Fruit fly (Drosophila melanogaster) whole organism, embryonic: ENCODE results near the gene Spc105R.

ENCODE experiments used
- Abd-B ChIP-seq: fragments of 200-800 bp; sonication (Bioruptor generic); optimal IDR thresholded peaks from 2 replicates; lab custom pipeline; 2018; ENCODE audit warnings: missing biosample characterization, mild to moderate bottlenecking, missing genetic modification characterization, moderate library complexity
- Adf1 ChIP-seq: fragments of 200-800 bp; sonication (Bioruptor generic); IDR thresholded peaks from 2 replicates; pipeline ENCODE4 v1.3.6; 2022; ENCODE audit warnings: missing biosample characterization, missing genetic modification characterization
- Atf-2 ChIP-seq: fragments of 200-800 bp; sonication (Bioruptor generic); optimal IDR thresholded peaks from 2 replicates; lab custom pipeline; 2016; ENCODE audit warnings: missing biosample characterization, missing genetic modification characterization
- C15 ChIP-seq: fragments of 200-800 bp; sonication (Bioruptor generic); IDR thresholded peaks from 3 replicates; pipeline ENCODE4 v1.3.6; 2022; ENCODE audit warnings: missing biosample characterization, missing genetic modification characterization
- CG10543 ChIP-seq: fragments of 200-800 bp; sonication (Bioruptor generic); optimal IDR thresholded peaks from 3 replicates; lab custom pipeline; 2017; ENCODE audit warnings: missing biosample characterization, mild to moderate bottlenecking, missing genetic modification characterization, moderate library complexity
- CG10959 ChIP-seq: fragments of 200-800 bp; sonication (Bioruptor generic); IDR thresholded peaks from 2 replicates; pipeline ENCODE4 v1.3.6; 2022; ENCODE audit warnings: missing biosample characterization, missing genetic modification characterization
- CG12236 ChIP-seq: fragments of 200-800 bp; sonication (Bioruptor generic); optimal IDR thresholded peaks from 2 replicates; lab custom pipeline; 2016; ENCODE audit warnings: missing biosample characterization, missing genetic modification characterization
- CG18011 ChIP-seq: fragments of 200-800 bp; sonication (Bioruptor generic); optimal IDR thresholded peaks from 2 replicates; lab custom pipeline; 2017; ENCODE audit warnings: missing biosample characterization, missing genetic modification characterization, mild to moderate bottlenecking, moderate library complexity, missing genotype
- CG18599 ChIP-seq: fragments of 200-800 bp; sonication (Bioruptor generic); optimal IDR thresholded peaks from 3 replicates; lab custom pipeline; 2017; ENCODE audit warnings: missing biosample characterization, missing genetic modification characterization, mild to moderate bottlenecking, moderate library complexity, missing genetic modification reagents
- CG4820 ChIP-seq: fragments of 200-800 bp; sonication (Bioruptor generic); optimal IDR thresholded peaks from 3 replicates; lab custom pipeline; 2016; ENCODE audit warnings: missing biosample characterization, missing genetic modification characterization
- CG6654 ChIP-seq: fragments of 200-800 bp; sonication (Bioruptor generic); optimal IDR thresholded peaks from 2 replicates; lab custom pipeline; 2017; ENCODE audit warnings: missing biosample characterization, mild to moderate bottlenecking, missing genetic modification characterization
- CG8290 ChIP-seq, 3 experiments: fragments of 200-800 bp; sonication (Bioruptor generic); optimal IDR thresholded peaks; 2 replicates each; lab custom pipeline; 2016 to 2019; ENCODE audit warnings: missing biosample characterization in 3 of 3, missing genetic modification characterization in 3 of 3, mild to moderate bottlenecking in 2 of 3, moderate library complexity in 1 of 3
- CG8359 ChIP-seq: fragments of 200-800 bp; sonication (Bioruptor generic); optimal IDR thresholded peaks from 2 replicates; lab custom pipeline; 2017; ENCODE audit warnings: missing biosample characterization, mild to moderate bottlenecking, missing genetic modification characterization, borderline replicate concordance
- CG8478 ChIP-seq: fragments of >200 bp; optimal IDR thresholded peaks from 2 replicates; lab custom pipeline; 2018
- CG9437 ChIP-seq: fragments of 200-800 bp; sonication (Bioruptor generic); optimal IDR thresholded peaks from 2 replicates; lab custom pipeline; 2018; ENCODE audit warnings: missing biosample characterization, mild to moderate bottlenecking, missing genetic modification characterization
- CG9817 ChIP-seq: fragments of 200-800 bp; sonication (Bioruptor generic); optimal IDR thresholded peaks from 2 replicates; lab custom pipeline; 2018; ENCODE audit warnings: missing biosample characterization, mild to moderate bottlenecking, missing genetic modification characterization, moderate library complexity
- CG9932 ChIP-seq: fragments of 200-800 bp; sonication (Bioruptor generic); IDR thresholded peaks from 2 replicates; pipeline ENCODE4 v1.3.6; 2022; ENCODE audit warnings: missing biosample characterization, missing genetic modification characterization
- Dad ChIP-seq: fragments of 200-800 bp; sonication (Bioruptor generic); optimal IDR thresholded peaks from 3 replicates; lab custom pipeline; 2016; ENCODE audit warnings: missing biosample characterization, missing genetic modification characterization
- Deaf1 ChIP-seq: fragments of 200-800 bp; optimal IDR thresholded peaks from 3 replicates; lab custom pipeline; 2019; ENCODE audit warnings: missing biosample characterization, mild to moderate bottlenecking, missing genetic modification characterization, moderate library complexity
- Hey ChIP-seq: fragments of 200-800 bp; sonication (Bioruptor generic); optimal IDR thresholded peaks from 3 replicates; lab custom pipeline; 2018; ENCODE audit warnings: missing biosample characterization, mild to moderate bottlenecking, missing genetic modification characterization
- Hmx ChIP-seq: fragments of 200-800 bp; sonication (Bioruptor generic); optimal IDR thresholded peaks from 2 replicates; lab custom pipeline; 2016; ENCODE audit warnings: missing biosample characterization, missing genetic modification characterization
- Jarid2 ChIP-seq: fragments of 200-800 bp; sonication (Bioruptor generic); optimal IDR thresholded peaks from 3 replicates; lab custom pipeline; 2017; ENCODE audit warnings: mild to moderate bottlenecking, missing biosample characterization, missing genetic modification reagents, missing genetic modification characterization
- Kr ChIP-seq: fragments of 200-800 bp; sonication (Bioruptor generic); optimal IDR thresholded peaks from 2 replicates; lab custom pipeline; 2017; ENCODE audit warnings: missing biosample characterization, mild to moderate bottlenecking, missing genetic modification characterization
- Med ChIP-seq: fragments of 200-800 bp; sonication (Bioruptor generic); peaks from one replicate; lab custom pipeline; 2016; ENCODE audit warnings: missing biosample characterization, missing genetic modification characterization, mild to moderate bottlenecking, inconsistent platforms, moderate library complexity
- NFAT ChIP-seq: fragments of 200-800 bp; sonication (Bioruptor generic); IDR thresholded peaks from 2 replicates; pipeline ENCODE4 v1.3.6; 2022; ENCODE audit warnings: missing biosample characterization, missing genetic modification characterization
- NfI ChIP-seq: fragments of 200-800 bp; sonication (Bioruptor generic); optimal IDR thresholded peaks from 3 replicates; lab custom pipeline; 2018; ENCODE audit warnings: missing biosample characterization, mild to moderate bottlenecking, missing genetic modification characterization, moderate library complexity
- Oli ChIP-seq: fragments of 200-800 bp; sonication (Bioruptor generic); optimal IDR thresholded peaks from 2 replicates; lab custom pipeline; 2018; ENCODE audit warnings: missing biosample characterization, mild to moderate bottlenecking, missing genetic modification characterization, moderate library complexity
- Pdp1 ChIP-seq, 2 experiments: fragments of 200-800 bp; sonication (Bioruptor generic); optimal IDR thresholded peaks; 3 replicates each; lab custom pipeline; 2016; ENCODE audit warnings: missing biosample characterization in 2 of 2, missing genetic modification characterization in 2 of 2, mild to moderate bottlenecking in 1 of 2, moderate library complexity in 1 of 2
- Six4 ChIP-seq: fragments of 200-800 bp; sonication (Bioruptor generic); optimal IDR thresholded peaks from 2 replicates; lab custom pipeline; 2016; ENCODE audit warnings: missing biosample characterization, missing genetic modification characterization
- Vsx1 ChIP-seq: fragments of 200-800 bp; sonication (Bioruptor generic); optimal IDR thresholded peaks from 2 replicates; lab custom pipeline; 2017; ENCODE audit warnings: missing biosample characterization, mild to moderate bottlenecking, missing genetic modification characterization, missing genetic modification reagents
- YL-1 ChIP-seq: fragments of 200-800 bp; sonication (Bioruptor generic); optimal IDR thresholded peaks from 3 replicates; lab custom pipeline; 2017; ENCODE audit warnings: missing biosample characterization, mild to moderate bottlenecking, missing genetic modification characterization
- amos ChIP-seq: fragments of 200-800 bp; sonication (Bioruptor generic); IDR thresholded peaks from 2 replicates; pipeline ENCODE4 v1.3.6; 2022; ENCODE audit warnings: missing biosample characterization, missing genetic modification characterization; ENCODE audit not compliant: partially characterized antibody
- cato ChIP-seq: fragments of 200-800 bp; sonication (Bioruptor generic); optimal IDR thresholded peaks from 2 replicates; lab custom pipeline; 2016; ENCODE audit warnings: missing biosample characterization, missing genetic modification characterization, borderline replicate concordance
- cg ChIP-seq: fragments of 200-800 bp; sonication (Bioruptor generic); optimal IDR thresholded peaks from 3 replicates; lab custom pipeline; 2019; ENCODE audit warnings: missing biosample characterization, mild to moderate bottlenecking, missing genetic modification characterization, moderate library complexity
- chinmo ChIP-seq: fragments of 200-800 bp; sonication (Bioruptor generic); IDR thresholded peaks from 4 replicates; pipeline ENCODE4 v1.3.6; 2022; ENCODE audit warnings: missing biosample characterization, missing genetic modification characterization; ENCODE audit not compliant: partially characterized antibody
- da ChIP-seq: fragments of 200-800 bp; sonication (Bioruptor generic); optimal IDR thresholded peaks from 2 replicates; lab custom pipeline; 2016; ENCODE audit warnings: missing biosample characterization, missing genetic modification characterization
- dimm ChIP-seq: fragments of 200-800 bp; sonication (Bioruptor generic); IDR thresholded peaks from 2 replicates; pipeline ENCODE4 v1.3.6; 2022; ENCODE audit warnings: missing biosample characterization, missing genetic modification characterization
- exex ChIP-seq: fragments of 200-800 bp; sonication (Bioruptor generic); optimal IDR thresholded peaks from 4 replicates; lab custom pipeline; 2018; ENCODE audit warnings: missing biosample characterization, mild to moderate bottlenecking, missing genetic modification characterization, moderate library complexity
- fd102C ChIP-seq: fragments of 200-800 bp; sonication (Bioruptor generic); optimal IDR thresholded peaks from 2 replicates; lab custom pipeline; 2018; ENCODE audit warnings: missing biosample characterization, mild to moderate bottlenecking, missing genetic modification characterization, moderate library complexity
- gro ChIP-seq: fragments of 200-800 bp; sonication (Bioruptor generic); optimal IDR thresholded peaks from 2 replicates; lab custom pipeline; 2016; ENCODE audit warnings: missing biosample characterization, missing genetic modification characterization
- nmo ChIP-seq: fragments of 200-800 bp; sonication (Bioruptor generic); optimal IDR thresholded peaks from 2 replicates; lab custom pipeline; 2018; ENCODE audit warnings: missing biosample characterization, mild to moderate bottlenecking, missing genetic modification characterization, moderate library complexity
- pb ChIP-seq: fragments of 200-800 bp; sonication (Bioruptor generic); optimal IDR thresholded peaks from 3 replicates; lab custom pipeline; 2016; ENCODE audit warnings: missing biosample characterization, missing genetic modification characterization
- schlank ChIP-seq: fragments of 200-800 bp; sonication (Bioruptor generic); optimal IDR thresholded peaks from 2 replicates; lab custom pipeline; 2018; ENCODE audit warnings: missing biosample characterization, mild to moderate bottlenecking, missing genetic modification characterization
- sd ChIP-seq: fragments of 200-800 bp; sonication (Bioruptor generic); optimal IDR thresholded peaks from 3 replicates; lab custom pipeline; 2018; ENCODE audit warnings: missing biosample characterization, mild to moderate bottlenecking, missing genetic modification characterization, moderate library complexity
- sens-2 ChIP-seq: fragments of 200-800 bp; sonication (Bioruptor generic); IDR thresholded peaks from 2 replicates; pipeline ENCODE4 v1.3.6; 2022; ENCODE audit warnings: missing biosample characterization, missing genetic modification characterization
- sima ChIP-seq: fragments of 200-800 bp; sonication (Bioruptor generic); optimal IDR thresholded peaks from 2 replicates; lab custom pipeline; 2016; ENCODE audit warnings: missing biosample characterization, missing genetic modification characterization
- sug ChIP-seq: fragments of 200-800 bp; optimal IDR thresholded peaks from 2 replicates; lab custom pipeline; 2019; ENCODE audit warnings: missing biosample characterization, mild to moderate bottlenecking, missing genetic modification characterization, moderate library complexity
- vvl ChIP-seq: fragments of 200-800 bp; sonication (Bioruptor generic); IDR thresholded peaks from 2 replicates; pipeline ENCODE4 v1.3.6; 2022; ENCODE audit warnings: missing biosample characterization, missing genetic modification characterization

The Spc105R gene

DNA sequence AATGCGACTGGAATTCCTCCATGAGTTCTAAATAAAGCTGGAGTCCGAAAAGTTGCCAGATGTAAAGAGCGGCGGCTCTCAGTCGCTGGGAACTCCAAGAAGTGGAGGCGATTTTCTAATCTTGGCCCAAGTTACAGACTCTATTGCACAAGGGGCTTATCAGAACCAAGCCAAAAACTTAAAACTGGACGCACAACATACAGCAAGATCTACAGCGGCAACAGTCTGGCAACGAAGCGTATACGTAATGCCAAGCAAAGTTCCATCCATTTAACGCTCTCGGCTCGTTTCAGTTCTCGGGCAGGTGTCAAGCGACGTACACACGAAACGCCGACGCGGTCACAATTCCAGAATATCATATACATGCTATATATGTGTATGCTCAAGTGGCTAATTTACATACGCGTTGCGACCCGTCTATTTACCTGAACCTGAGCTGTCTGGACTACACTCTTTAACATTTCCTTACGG lies 37.7 kb downstream of the Spc105R start:
- no peak for TF ChIP-seq gro (GFP tag; lab: Kevin White, UChicago)
- TF ChIP-seq CG18011 (GFP tag; lab: Kevin White, UChicago): no peak
- TF ChIP-seq Hey: no peak
- peak; percentile 57; the same call in 1 of the 4 replicates for TF ChIP-seq chinmo (GFP tag; lab: Robert Waterston, UW)
- TF ChIP-seq sd (tag; lab: Kevin White, UChicago): peak; percentile 37
- TF ChIP-seq CG8290 (GFP tag; optimal IDR thresholded peaks at IDR 0.05; lab: Kevin White, UChicago): no peak
- TF ChIP-seq CG8290 (tag; optimal IDR thresholded peaks at IDR 0.05; lab: Kevin White, UChicago): peak in 1 of 2 experiments; percentile 1
- TF ChIP-seq Kr (GFP tag; lab: Kevin White, UChicago): no peak
- no peak for TF ChIP-seq Dad (GFP tag; lab: Kevin White, UChicago)
- TF ChIP-seq amos (GFP tag; lab: Robert Waterston, UW): peak; percentile 29; the same call in 1 of the 2 replicates
- TF ChIP-seq Jarid2 (GFP tag; lab: Kevin White, UChicago): peak; percentile 42
- peak; percentile 30; the same call in 1 of the 2 replicates for TF ChIP-seq vvl
- TF ChIP-seq Med (GFP tag; lab: Kevin White, UChicago): peak; percentile 15
- no peak for TF ChIP-seq Hmx (GFP tag; lab: Kevin White, UChicago)
- TF ChIP-seq Deaf1 (tag; lab: Kevin White, UChicago): peak; percentile 70
- TF ChIP-seq exex (tag; lab: Kevin White, UChicago): peak; percentile 66
- TF ChIP-seq sima (GFP tag; lab: Kevin White, UChicago): no peak
- TF ChIP-seq Vsx1 (GFP tag; lab: Kevin White, UChicago): peak; percentile 24
- TF ChIP-seq C15 (GFP tag; lab: Robert Waterston, UW): no peak
- TF ChIP-seq sug (tag; lab: Kevin White, UChicago): peak; percentile 55
- TF ChIP-seq CG18599 (GFP tag; lab: Kevin White, UChicago): peak; percentile 17
- TF ChIP-seq CG9437 (GFP tag; lab: Kevin White, UChicago): peak; percentile 29
- TF ChIP-seq NFAT (GFP tag; lab: Robert Waterston, UW): peak; percentile 14; the same call in 1 of the 2 replicates
- peak in 1 of 2 experiments; percentile 89 for TF ChIP-seq Pdp1 (GFP tag; optimal IDR thresholded peaks at IDR 0.05; lab: Kevin White, UChicago)
- peak; percentile 38 for TF ChIP-seq CG10543 (GFP tag; lab: Kevin White, UChicago)
- 0 out of 2 replicates have a peak, but pooled peaks have one; percentile 4 for TF ChIP-seq Adf1
- TF ChIP-seq, all 482 proteins: peak for 17

DNA sequence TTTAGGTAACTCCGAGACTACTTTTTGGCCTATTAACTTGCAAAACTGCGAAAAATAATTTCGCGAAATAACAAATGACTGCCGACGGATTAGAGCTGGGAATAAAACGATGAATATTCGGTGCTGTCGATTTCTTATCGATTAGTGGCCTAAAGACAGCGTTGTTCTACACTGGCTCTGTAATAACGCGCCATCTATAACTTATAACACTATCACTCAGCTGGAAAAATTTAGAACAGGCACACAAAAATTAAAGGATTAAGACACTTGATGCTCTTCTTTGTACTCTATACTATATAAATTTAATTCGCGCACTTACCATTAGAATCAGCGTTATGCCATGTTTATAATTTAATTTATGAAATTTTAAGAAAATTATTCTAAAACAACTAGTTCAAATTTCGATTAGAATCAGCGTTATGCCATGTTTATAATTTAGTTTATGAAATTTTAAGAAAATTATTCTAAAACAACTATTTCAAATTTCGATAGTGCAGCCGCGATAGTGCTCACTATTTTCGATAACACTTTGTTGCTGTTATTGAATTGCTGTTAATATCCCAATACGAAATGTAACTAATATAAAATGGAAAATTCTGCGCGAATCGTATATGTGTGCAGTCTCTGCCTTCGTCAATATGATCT lies 41.4 kb downstream of the Spc105R start, which contains the start of the genes CSN3 and CG11456:
Gene CSN3, minus strand, starts transcription at position 112 of the 645 bp plus-strand sequence.
Gene CG11456, plus strand, starts transcription at position 523 of the 645 bp plus-strand sequence.
- TF ChIP-seq CG4820 (GFP tag; lab: Kevin White, UChicago): peak; percentile 34
- no peak for TF ChIP-seq Abd-B
- TF ChIP-seq Oli (tag; lab: Kevin White, UChicago): no peak
- TF ChIP-seq nmo (GFP tag; lab: Kevin White, UChicago): peak; percentile 52
- no peak for TF ChIP-seq sens-2 (GFP tag; lab: Robert Waterston, UW)
- no peak for TF ChIP-seq CG12236
- TF ChIP-seq NfI: peak; percentile 57
- TF ChIP-seq cg (GFP tag; lab: Kevin White, UChicago): no peak
- no peak for TF ChIP-seq fd102C (GFP tag; lab: Kevin White, UChicago)
- TF ChIP-seq CG6654 (GFP tag; lab: Kevin White, UChicago): no peak
- TF ChIP-seq CG10959: no peak
- TF ChIP-seq schlank (tag; lab: Kevin White, UChicago): no peak
- peak; percentile 8 for TF ChIP-seq Six4
- TF ChIP-seq cato (GFP tag; lab: Kevin White, UChicago): no peak
- peak; percentile 30 for TF ChIP-seq CG9817
- no peak for TF ChIP-seq dimm (GFP tag; lab: Robert Waterston, UW)
- no peak for TF ChIP-seq Atf-2 (GFP tag; lab: Kevin White, UChicago)
- TF ChIP-seq YL-1 (GFP tag; lab: Kevin White, UChicago): peak; percentile 45
- no peak for TF ChIP-seq pb (GFP tag; lab: Kevin White, UChicago)
- TF ChIP-seq CG8478 (lab: Kevin White, UChicago): no peak
- TF ChIP-seq CG9932: peak; percentile 75
- no peak for TF ChIP-seq CG8359 (GFP tag; lab: Kevin White, UChicago)
- TF ChIP-seq da (GFP tag; lab: Kevin White, UChicago): no peak
